Worm (Caenorhabditis elegans): Measurements from ENCODE around the gene amph-1.

Gene amph-1

ce11 chrIV:9631579-9631978 lies 16.1 kb downstream of the amph-1 start:
- peak; percentile 20 for TF ChIP-seq nhr-23 (tag; optimal IDR thresholded peaks at IDR 0.05)
- TF ChIP-seq ceh-9 (tag; optimal IDR thresholded peaks at IDR 0.05), result no peak

ce11 chrIV:9627033-9627432 lies 20.6 kb downstream of the amph-1 start:
- TF ChIP-seq ceh-9 (tag; optimal IDR thresholded peaks at IDR 0.05) (no peak), lin-39 (tag; optimal IDR thresholded peaks at IDR 0.05) (no peak), eor-1 (tag; optimal IDR thresholded peaks at IDR 0.05) (no peak), ama-1 (optimal IDR thresholded peaks at IDR 0.05) (no peak), nhr-77 (tag; optimal IDR thresholded peaks at IDR 0.05) (no peak), nfya-1 (tag; optimal IDR thresholded peaks at IDR 0.05; ENCODE audit: insufficient read depth) (no peak), fkh-10 (GFP tag; optimal IDR thresholded peaks at IDR 0.05) (no peak), fkh-2 (tag; optimal IDR thresholded peaks at IDR 0.05) (no peak)

ce11 chrIV:9625829-9626228 lies 21.8 kb downstream of the amph-1 start:
- no peak for TF ChIP-seq lsy-12 (tag; optimal IDR thresholded peaks at IDR 0.05)
- no peak for TF ChIP-seq mml-1 (tag; optimal IDR thresholded peaks at IDR 0.05)
- peak; percentile 6 for TF ChIP-seq nhr-23 (tag; optimal IDR thresholded peaks at IDR 0.05)
- TF ChIP-seq R02D3.7 (tag; optimal IDR thresholded peaks at IDR 0.05), result no peak
- no peak for TF ChIP-seq nhr-43 (tag; optimal IDR thresholded peaks at IDR 0.05; ENCODE audit: poor library complexity, severe bottlenecking)
- TF ChIP-seq fkh-10 (GFP tag; optimal IDR thresholded peaks at IDR 0.05), result no peak
- no peak for TF ChIP-seq aly-2 (tag; optimal IDR thresholded peaks at IDR 0.05)
- TF ChIP-seq ztf-4 (tag; optimal IDR thresholded peaks at IDR 0.05), result no peak
- peak; percentile 29 for TF ChIP-seq jun-1 (tag; optimal IDR thresholded peaks at IDR 0.05)
- TF ChIP-seq unc-39 (tag; optimal IDR thresholded peaks at IDR 0.05), result no peak
- TF ChIP-seq elt-2 (tag; optimal IDR thresholded peaks at IDR 0.05), result peak; percentile 30

- TF ChIP-seq ceh-82 (tag; optimal IDR thresholded peaks at IDR 0.05) (no peak), unc-39 (tag; optimal IDR thresholded peaks at IDR 0.05) (no peak), nhr-12 (tag; optimal IDR thresholded peaks at IDR 0.05) (no peak), elt-3 (tag; optimal IDR thresholded peaks at IDR 0.05) (no peak), pqm-1 (tag; optimal IDR thresholded peaks at IDR 0.05) (no peak), ceh-9 (tag; optimal IDR thresholded peaks at IDR 0.05) (no peak), ama-1 (optimal IDR thresholded peaks at IDR 0.05) (no peak), nhr-25 (tag; optimal IDR thresholded peaks at IDR 0.05) (no peak), ceh-28 (tag; optimal IDR thresholded peaks at IDR 0.05) (no peak), ztf-4 (tag; optimal IDR thresholded peaks at IDR 0.05) (no peak), unc-62 (GFP tag; optimal IDR thresholded peaks at IDR 0.05) (no peak), egl-5 (tag; optimal IDR thresholded peaks at IDR 0.05) (no peak), fkh-2 (tag; optimal IDR thresholded peaks at IDR 0.05) (no peak), lin-15B (tag; optimal IDR thresholded peaks at IDR 0.05) (no peak), fkh-10 (GFP tag; optimal IDR thresholded peaks at IDR 0.05) (no peak), mml-1 (tag; optimal IDR thresholded peaks at IDR 0.05) (no peak), nhr-77 (tag; optimal IDR thresholded peaks at IDR 0.05) (no peak), ceh-16 (tag; optimal IDR thresholded peaks at IDR 0.05) (no peak), nhr-43 (tag; optimal IDR thresholded peaks at IDR 0.05; ENCODE audit: poor library complexity, severe bottlenecking) (no peak)
These were observed 22.7 kb downstream of the amph-1 start, which contains the start of gene W09C2.10 for ce11 chrIV:9624977-9625376. Gene W09C2.10, minus strand, starts transcription at chrIV:9625077.

ce11 chrIV:9624275-9624674 lies 23.4 kb downstream of the amph-1 start, which contains the start of gene W09C2.8:
Gene W09C2.8, minus strand, starts transcription at chrIV:9624375.
- TF ChIP-seq skn-1 (tag; optimal IDR thresholded peaks at IDR 0.05) (no peak), zag-1 (tag; optimal IDR thresholded peaks at IDR 0.05) (no peak), ztf-11 (tag; optimal IDR thresholded peaks at IDR 0.05) (no peak), elt-3 (tag; optimal IDR thresholded peaks at IDR 0.05) (no peak), nhr-11 (tag; optimal IDR thresholded peaks at IDR 0.05) (no peak), elt-1 (tag; optimal IDR thresholded peaks at IDR 0.05) (no peak), nhr-237 (tag; optimal IDR thresholded peaks at IDR 0.05) (no peak), nhr-25 (tag; optimal IDR thresholded peaks at IDR 0.05) (no peak)

- TF ChIP-seq ceh-82 (tag; optimal IDR thresholded peaks at IDR 0.05) (no peak), jun-1 (tag; optimal IDR thresholded peaks at IDR 0.05) (no peak), ceh-16 (tag; optimal IDR thresholded peaks at IDR 0.05) (no peak), sea-2 (GFP tag; optimal IDR thresholded peaks at IDR 0.05) (no peak), elt-2 (tag; optimal IDR thresholded peaks at IDR 0.05) (no peak), nhr-28 (tag; optimal IDR thresholded peaks at IDR 0.05) (no peak), skn-1 (tag; optimal IDR thresholded peaks at IDR 0.05) (no peak), ama-1 (optimal IDR thresholded peaks at IDR 0.05) (no peak), elt-3 (tag; optimal IDR thresholded peaks at IDR 0.05) (no peak), nhr-237 (tag; optimal IDR thresholded peaks at IDR 0.05) (no peak), ztf-11 (tag; optimal IDR thresholded peaks at IDR 0.05) (no peak), ceh-28 (tag; optimal IDR thresholded peaks at IDR 0.05) (no peak), tbx-2 (tag; optimal IDR thresholded peaks at IDR 0.05) (no peak), nhr-23 (tag; optimal IDR thresholded peaks at IDR 0.05) (no peak), lin-39 (tag; optimal IDR thresholded peaks at IDR 0.05) (no peak), nhr-25 (tag; optimal IDR thresholded peaks at IDR 0.05) (no peak), nhr-77 (tag; optimal IDR thresholded peaks at IDR 0.05) (no peak), daf-12 (tag; optimal IDR thresholded peaks at IDR 0.05) (no peak), pqm-1 (tag; optimal IDR thresholded peaks at IDR 0.05) (no peak)
These were observed 24.4 kb downstream of the amph-1 start, which contains the start of gene W09C2.9 for ce11 chrIV:9623269-9623668. Gene W09C2.9, minus strand, starts transcription at chrIV:9623369.

Data from whole organism, L3 larva.